Worm (Caenorhabditis elegans): Measurements from ENCODE around the gene T19D12.4.

ce11 chrII:6597507-6597906 lies 33.4 kb upstream of the T19D12.4 start:
- TF ChIP-seq nhr-12 (tag; optimal IDR thresholded peaks at IDR 0.05) (no peak), unc-39 (tag; optimal IDR thresholded peaks at IDR 0.05) (no peak), unc-62 (GFP tag; optimal IDR thresholded peaks at IDR 0.05) (no peak), mep-1 (tag; optimal IDR thresholded peaks at IDR 0.05) (no peak), tbx-8 (GFP tag; optimal IDR thresholded peaks at IDR 0.05) (no peak), elt-1 (tag; optimal IDR thresholded peaks at IDR 0.05; ENCODE audit: borderline replicate concordance, insufficient read depth) (no peak)
